Worm (Caenorhabditis elegans): ENCODE measurements around the gene abu-2.

DNA sequence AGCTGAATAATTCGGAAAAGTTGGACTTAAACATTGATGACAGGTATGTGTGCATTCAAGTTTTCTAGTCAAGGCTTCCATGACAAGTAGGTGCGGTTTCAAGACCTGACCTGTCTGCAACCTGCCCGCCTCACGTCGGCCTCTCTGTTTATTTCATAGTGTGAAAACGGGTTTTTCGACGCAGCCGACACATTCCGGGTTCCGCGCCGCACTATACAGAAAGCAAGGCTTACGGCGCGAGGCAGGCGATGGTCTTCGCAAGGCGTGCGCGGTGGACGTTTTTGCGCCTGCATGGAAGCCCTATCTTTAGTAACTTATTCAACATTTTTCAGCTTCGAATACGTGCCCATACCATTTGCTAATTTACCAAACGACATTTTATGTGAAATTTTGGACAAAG, 38.0 kb downstream of the abu-2 start:
- TF ChIP-seq unc-62 (GFP tag; optimal IDR thresholded peaks at IDR 0.05) (no peak), zag-1 (tag; optimal IDR thresholded peaks at IDR 0.05) (no peak), fos-1 (tag; optimal IDR thresholded peaks at IDR 0.05) (no peak), ceh-28 (tag; optimal IDR thresholded peaks at IDR 0.05) (no peak), ztf-11 (tag; optimal IDR thresholded peaks at IDR 0.05) (no peak), ZK546.5 (tag; optimal IDR thresholded peaks at IDR 0.05) (no peak), nhr-12 (tag; optimal IDR thresholded peaks at IDR 0.05) (no peak)
